Comparison of ENCODE assay signal across 2 fruit fly cellular contexts in the genomic region with DNA sequence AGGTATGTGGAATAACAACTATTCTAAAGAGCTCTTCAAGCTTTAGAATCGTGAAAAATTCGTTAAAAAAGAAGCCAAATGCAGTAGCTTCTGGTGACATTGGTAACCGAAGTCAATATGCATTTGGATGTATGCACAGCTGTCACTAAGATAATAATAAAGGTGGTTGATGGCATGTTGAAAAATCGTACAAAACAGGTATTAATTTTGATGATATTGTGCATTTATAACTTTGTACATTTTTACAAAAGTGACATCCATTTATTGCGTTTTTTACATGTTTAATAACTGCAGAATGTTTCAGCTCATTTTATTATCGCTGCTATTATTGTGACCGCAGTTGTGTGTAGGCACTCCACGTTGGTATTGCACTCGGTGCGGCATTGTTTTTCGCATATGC.
TF ChIP-seq lines count a peak whose summit lies in the region.

No protein-coding gene starts in this region.

TF ChIP-seq in whole organism, embryonic, 481 proteins besides CTCF, POLR2A, EP300 and RAD21 (continued from another document and continues in another):
- TF ChIP-seq ATbp (GFP tag; optimal IDR thresholded peaks at IDR 0.05; lab: Kevin White, UChicago), result peak; percentile 72
- TF ChIP-seq D19A (tag; optimal IDR thresholded peaks at IDR 0.05; lab: Kevin White, UChicago), result no peak
- no peak for TF ChIP-seq Fer1 (GFP tag; optimal IDR thresholded peaks at IDR 0.05; lab: Kevin White, UChicago)
- TF ChIP-seq aop (GFP tag; IDR thresholded peaks at IDR 0.05; lab: Robert Waterston, UW), result no peak
- TF ChIP-seq Hand (GFP tag; optimal IDR thresholded peaks at IDR 0.05; lab: Kevin White, UChicago), result no peak
- TF ChIP-seq TFAM (GFP tag; optimal IDR thresholded peaks at IDR 0.05; lab: Kevin White, UChicago), result no peak
- no peak for TF ChIP-seq CG17802 (tag; optimal IDR thresholded peaks at IDR 0.05; lab: Kevin White, UChicago)
- no peak for TF ChIP-seq CG18476 (GFP tag; optimal IDR thresholded peaks at IDR 0.05; lab: Kevin White, UChicago)
- no peak for TF ChIP-seq D (optimal IDR thresholded peaks at IDR 0.05; lab: Kevin White, UChicago)
- no peak for TF ChIP-seq D (GFP tag; optimal IDR thresholded peaks at IDR 0.05; lab: Kevin White, UChicago)
- no peak for TF ChIP-seq CG34224 (GFP tag; IDR thresholded peaks at IDR 0.05; lab: Robert Waterston, UW; ENCODE audit: partially characterized antibody)
- TF ChIP-seq CG11456 (GFP tag; IDR thresholded peaks at IDR 0.05; lab: Robert Waterston, UW), result no peak
- no peak for TF ChIP-seq CG9215 (GFP tag; IDR thresholded peaks at IDR 0.05; lab: Robert Waterston, UW)
- no peak for TF ChIP-seq HLH4C (GFP tag; IDR thresholded peaks at IDR 0.05; lab: Robert Waterston, UW; ENCODE audit: partially characterized antibody)
- TF ChIP-seq bowl (GFP tag; IDR thresholded peaks at IDR 0.05; lab: Robert Waterston, UW), result no peak
- TF ChIP-seq CG14965 (GFP tag; optimal IDR thresholded peaks at IDR 0.05; lab: Kevin White, UChicago; ENCODE audit: borderline replicate concordance), result no peak
- TF ChIP-seq fru (optimal IDR thresholded peaks at IDR 0.05; lab: Kevin White, UChicago), result no peak
- TF ChIP-seq Sox100B (GFP tag; optimal IDR thresholded peaks at IDR 0.05; lab: Kevin White, UChicago), result peak; percentile 30
- no peak for TF ChIP-seq CG10565 (GFP tag; optimal IDR thresholded peaks at IDR 0.05; lab: Kevin White, UChicago)
- no peak for TF ChIP-seq ken (GFP tag; IDR thresholded peaks at IDR 0.05; lab: Robert Waterston, UW)
- no peak for TF ChIP-seq ranshi (GFP tag; IDR thresholded peaks at IDR 0.05; lab: Robert Waterston, UW)
- peak; percentile 2 for TF ChIP-seq CG4424 (GFP tag; optimal IDR thresholded peaks at IDR 0.05; lab: Kevin White, UChicago)
- no peak for TF ChIP-seq slp2 (GFP tag; optimal IDR thresholded peaks at IDR 0.05; lab: Kevin White, UChicago)
- TF ChIP-seq CG4617 (GFP tag; optimal IDR thresholded peaks at IDR 0.05; lab: Kevin White, UChicago; ENCODE audit: borderline replicate concordance), result no peak
- no peak for TF ChIP-seq tll (GFP tag; optimal IDR thresholded peaks at IDR 0.05; lab: Kevin White, UChicago)
- TF ChIP-seq CG5953 (GFP tag; IDR thresholded peaks at IDR 0.05; lab: Robert Waterston, UW), result 0 out of 2 replicates have a peak, but pooled peaks have one; percentile 45
- peak; percentile 17 for TF ChIP-seq wek (GFP tag; optimal IDR thresholded peaks at IDR 0.05; lab: Kevin White, UChicago)
- TF ChIP-seq CG31365 (tag; optimal IDR thresholded peaks at IDR 0.05; lab: Kevin White, UChicago), result no peak
- no peak for TF ChIP-seq fd102C (GFP tag; optimal IDR thresholded peaks at IDR 0.05; lab: Kevin White, UChicago)
- no peak for TF ChIP-seq ssp (GFP tag; IDR thresholded peaks at IDR 0.05; lab: Robert Waterston, UW)
- peak; percentile 67; the same call in 1 of the 2 replicates for TF ChIP-seq Awh (GFP tag; IDR thresholded peaks at IDR 0.05; lab: Robert Waterston, UW)
- peak; percentile 30 for TF ChIP-seq CG4707 (GFP tag; optimal IDR thresholded peaks at IDR 0.05; lab: Kevin White, UChicago)
- peak; percentile 27 for TF ChIP-seq CG6254 (GFP tag; optimal IDR thresholded peaks at IDR 0.05; lab: Kevin White, UChicago)
- TF ChIP-seq CG3407 (GFP tag; optimal IDR thresholded peaks at IDR 0.05; lab: Kevin White, UChicago), result peak; percentile 30
- no peak for TF ChIP-seq CG4404 (GFP tag; IDR thresholded peaks at IDR 0.05; lab: Robert Waterston, UW)
- peak; percentile 66 for TF ChIP-seq CG11696 (GFP tag; IDR thresholded peaks at IDR 0.05; lab: Robert Waterston, UW)
- TF ChIP-seq so (GFP tag; IDR thresholded peaks at IDR 0.05; lab: Robert Waterston, UW), result no peak
- TF ChIP-seq D19B (GFP tag; optimal IDR thresholded peaks at IDR 0.05; lab: Kevin White, UChicago), result no peak
- TF ChIP-seq onecut (GFP tag; IDR thresholded peaks at IDR 0.05; lab: Robert Waterston, UW), result no peak
- no peak for TF ChIP-seq pzg (GFP tag; optimal IDR thresholded peaks at IDR 0.05; lab: Kevin White, UChicago)
- TF ChIP-seq hkb (optimal IDR thresholded peaks at IDR 0.05; lab: Kevin White, UChicago), result no peak
- peak; percentile 38 for TF ChIP-seq hkb (GFP tag; IDR thresholded peaks at IDR 0.05; lab: Robert Waterston, UW)
- TF ChIP-seq dan (GFP tag; IDR thresholded peaks at IDR 0.05; lab: Robert Waterston, UW), result no peak
- TF ChIP-seq CG1529 (GFP tag; optimal IDR thresholded peaks at IDR 0.05; lab: Kevin White, UChicago), result peak; percentile 5
- TF ChIP-seq CG10543 (GFP tag; optimal IDR thresholded peaks at IDR 0.05; lab: Kevin White, UChicago), result no peak
- TF ChIP-seq Drgx (GFP tag; IDR thresholded peaks at IDR 0.05; lab: Robert Waterston, UW), result peak; percentile 46; the same call in 1 of the 2 replicates
- no peak for TF ChIP-seq twi (tag; optimal IDR thresholded peaks at IDR 0.05; lab: Kevin White, UChicago)
- no peak for TF ChIP-seq Ada2b (GFP tag; IDR thresholded peaks at IDR 0.05; lab: Robert Waterston, UW)
- peak; percentile 25; the same call in 1 of the 2 replicates for TF ChIP-seq seq (GFP tag; IDR thresholded peaks at IDR 0.05; lab: Robert Waterston, UW)
- TF ChIP-seq slou (GFP tag; optimal IDR thresholded peaks at IDR 0.05; lab: Kevin White, UChicago), result no peak
- TF ChIP-seq Elba2 (GFP tag; optimal IDR thresholded peaks at IDR 0.05; lab: Kevin White, UChicago), result no peak
- TF ChIP-seq CG3726 (GFP tag; IDR thresholded peaks at IDR 0.05; lab: Robert Waterston, UW), result no peak
- no peak for TF ChIP-seq Sin3A (optimal IDR thresholded peaks at IDR 0.05; lab: Kevin White, UChicago)
- TF ChIP-seq zfh1 (GFP tag; IDR thresholded peaks at IDR 0.05; lab: Robert Waterston, UW), result no peak
- TF ChIP-seq Nf-YC (tag; optimal IDR thresholded peaks at IDR 0.05; lab: Kevin White, UChicago), result no peak
- TF ChIP-seq Hr78 (GFP tag; optimal IDR thresholded peaks at IDR 0.05; lab: Kevin White, UChicago), result no peak
- no peak for TF ChIP-seq CG13287 (GFP tag; IDR thresholded peaks at IDR 0.05; lab: Robert Waterston, UW; ENCODE audit: partially characterized antibody)
- no peak for TF ChIP-seq CG10366 (GFP tag; IDR thresholded peaks at IDR 0.05; lab: Robert Waterston, UW)
- no peak for TF ChIP-seq CG7839 (tag; optimal IDR thresholded peaks at IDR 0.05; lab: Kevin White, UChicago)
- no peak for TF ChIP-seq lov (optimal IDR thresholded peaks at IDR 0.05; lab: Kevin White, UChicago)
- 0 out of 3 replicates have a peak, but pooled peaks have one; percentile 17 for TF ChIP-seq lov (GFP tag; IDR thresholded peaks at IDR 0.05; lab: Robert Waterston, UW)
- no peak for TF ChIP-seq Hmx (GFP tag; optimal IDR thresholded peaks at IDR 0.05; lab: Kevin White, UChicago)
- no peak for TF ChIP-seq sc (optimal IDR thresholded peaks at IDR 0.05; lab: Kevin White, UChicago)
- peak; percentile 13 for TF ChIP-seq sc (GFP tag; optimal IDR thresholded peaks at IDR 0.05; lab: Kevin White, UChicago)
- TF ChIP-seq fd64A (GFP tag; optimal IDR thresholded peaks at IDR 0.05; lab: Kevin White, UChicago), result peak; percentile 27

TF ChIP-seq in whole organism, prepupa, 60 proteins besides CTCF, POLR2A, EP300 and RAD21 (continued from another document):
- TF ChIP-seq CG8119 (GFP tag; IDR thresholded peaks at IDR 0.05; lab: Robert Waterston, UW), result no peak; the same call in 2 of the 3 replicates
- peak; percentile 44 for TF ChIP-seq topi (GFP tag; optimal IDR thresholded peaks at IDR 0.05; lab: Kevin White, UChicago)
- TF ChIP-seq CG32006 (GFP tag; optimal IDR thresholded peaks at IDR 0.05; lab: Kevin White, UChicago), result peak; percentile 60
- TF ChIP-seq Eip78C (GFP tag; lab: Kevin White, UChicago), result peak; percentile 84
- TF ChIP-seq CG1621 (tag; optimal IDR thresholded peaks at IDR 0.05; lab: Kevin White, UChicago), result no peak
- TF ChIP-seq fd59A (GFP tag; optimal IDR thresholded peaks at IDR 0.05; lab: Kevin White, UChicago), result peak; percentile 14
- TF ChIP-seq CG11902 (GFP tag; optimal IDR thresholded peaks at IDR 0.05; lab: Kevin White, UChicago), result no peak
- peak; percentile 53 for TF ChIP-seq eg (GFP tag; IDR thresholded peaks at IDR 0.05; lab: Robert Waterston, UW)
- TF ChIP-seq CG11294 (GFP tag; IDR thresholded peaks at IDR 0.05; lab: Robert Waterston, UW), result 0 out of 2 replicates have a peak, but pooled peaks have one; percentile 10
- no peak for TF ChIP-seq svp (GFP tag; lab: Kevin White, UChicago)
- TF ChIP-seq achi (GFP tag; optimal IDR thresholded peaks at IDR 0.05; lab: Kevin White, UChicago), result peak; percentile 29
- peak; percentile 25 for TF ChIP-seq CG4318 (GFP tag; optimal IDR thresholded peaks at IDR 0.05; lab: Kevin White, UChicago)
- TF ChIP-seq Sox14 (GFP tag; optimal IDR thresholded peaks at IDR 0.05; lab: Kevin White, UChicago), result no peak
- no peak for TF ChIP-seq salr (GFP tag; optimal IDR thresholded peaks at IDR 0.05; lab: Kevin White, UChicago)
- TF ChIP-seq Met (GFP tag; optimal IDR thresholded peaks at IDR 0.05; lab: Kevin White, UChicago), result no peak
- no peak for TF ChIP-seq CG8319 (GFP tag; optimal IDR thresholded peaks at IDR 0.05; lab: Kevin White, UChicago)
- TF ChIP-seq CG6163 (GFP tag; IDR thresholded peaks at IDR 0.05; lab: Robert Waterston, UW), result 0 out of 3 replicates have a peak, but pooled peaks have one; percentile 49
- TF ChIP-seq acj6 (GFP tag; optimal IDR thresholded peaks at IDR 0.05; lab: Kevin White, UChicago), result peak; percentile 39
- peak; percentile 59 for TF ChIP-seq esn (GFP tag; optimal IDR thresholded peaks at IDR 0.05; lab: Kevin White, UChicago)
- no peak for TF ChIP-seq CG3919 (GFP tag; optimal IDR thresholded peaks at IDR 0.05; lab: Kevin White, UChicago)
- TF ChIP-seq Eip93F (GFP tag; optimal IDR thresholded peaks at IDR 0.05; lab: Kevin White, UChicago), result no peak
- no peak for TF ChIP-seq CG6808 (GFP tag; optimal IDR thresholded peaks at IDR 0.05; lab: Kevin White, UChicago)
- peak; percentile 46 for TF ChIP-seq lz (GFP tag; optimal IDR thresholded peaks at IDR 0.05; lab: Kevin White, UChicago)
- TF ChIP-seq cyc (GFP tag; optimal IDR thresholded peaks at IDR 0.05; lab: Kevin White, UChicago), result peak; percentile 41
- peak; percentile 16 for TF ChIP-seq Ets96B (tag; optimal IDR thresholded peaks at IDR 0.05; lab: Kevin White, UChicago)
- peak; percentile 47 for TF ChIP-seq CG31627 (GFP tag; optimal IDR thresholded peaks at IDR 0.05; lab: Kevin White, UChicago)
- no peak for TF ChIP-seq dac (GFP tag; optimal IDR thresholded peaks at IDR 0.05; lab: Kevin White, UChicago)
- TF ChIP-seq CG6792 (GFP tag; optimal IDR thresholded peaks at IDR 0.05; lab: Kevin White, UChicago), result peak; percentile 31
- TF ChIP-seq CG10669 (GFP tag; optimal IDR thresholded peaks at IDR 0.05; lab: Kevin White, UChicago), result no peak
- TF ChIP-seq spab (GFP tag; optimal IDR thresholded peaks at IDR 0.05; lab: Kevin White, UChicago), result no peak
- TF ChIP-seq Lpt (GFP tag; optimal IDR thresholded peaks at IDR 0.05; lab: Kevin White, UChicago), result peak; percentile 15
- TF ChIP-seq CG6854 (GFP tag; optimal IDR thresholded peaks at IDR 0.05; lab: Kevin White, UChicago), result no peak
- no peak for TF ChIP-seq Blimp-1 (GFP tag; optimal IDR thresholded peaks at IDR 0.05; lab: Kevin White, UChicago)
- peak; percentile 14 for TF ChIP-seq CG10631 (GFP tag; optimal IDR thresholded peaks at IDR 0.05; lab: Kevin White, UChicago)
- TF ChIP-seq CG3032 (tag; optimal IDR thresholded peaks at IDR 0.05; lab: Kevin White, UChicago), result no peak
- peak; percentile 32 for TF ChIP-seq CG8632 (GFP tag; optimal IDR thresholded peaks at IDR 0.05; lab: Kevin White, UChicago)
- TF ChIP-seq ss (GFP tag; optimal IDR thresholded peaks at IDR 0.05; lab: Kevin White, UChicago), result peak in 1 of 2 experiments; percentile 15
- no peak for TF ChIP-seq CG11762 (GFP tag; optimal IDR thresholded peaks at IDR 0.05; lab: Kevin White, UChicago; ENCODE audit: insufficient read depth)
- peak; percentile 18 for TF ChIP-seq CG6276 (GFP tag; optimal IDR thresholded peaks at IDR 0.05; lab: Kevin White, UChicago)
